Worm (Caenorhabditis elegans): ENCODE results near the gene F42A9.7.
A peak's percentile ranks its signal among the peaks of the same experiment; 100 is the strongest.

F42A9.7 gene

ce11 chrIV:8620102-8620733 is 3.3 kb upstream of the F42A9.7 start, which contains the start of gene lin-49 (continued):
- TF ChIP-seq hmg-1.1 (GFP tag; IDR thresholded peaks at IDR 0.05), result peak; percentile 81
- TF ChIP-seq daf-8 (GFP tag; IDR thresholded peaks at IDR 0.05), result no peak
- TF ChIP-seq ZK337.2 (GFP tag; IDR thresholded peaks at IDR 0.05), result no peak
- peak; percentile 20 for TF ChIP-seq nhr-102 (tag; optimal IDR thresholded peaks at IDR 0.05)
- TF ChIP-seq tra-1 (GFP tag; IDR thresholded peaks at IDR 0.05), result no peak
- TF ChIP-seq ceh-20 (GFP tag; IDR thresholded peaks at IDR 0.05), result no peak
- TF ChIP-seq D1046.2 (GFP tag; IDR thresholded peaks at IDR 0.05), result no peak
- no peak for TF ChIP-seq php-3 (GFP tag; IDR thresholded peaks at IDR 0.05)
- no peak for TF ChIP-seq egl-43 (GFP tag; IDR thresholded peaks at IDR 0.05)
- TF ChIP-seq attf-4 (tag; optimal IDR thresholded peaks at IDR 0.05), result no peak
- TF ChIP-seq lir-3 (tag; optimal IDR thresholded peaks at IDR 0.05), result no peak
- TF ChIP-seq nhr-42 (GFP tag; IDR thresholded peaks at IDR 0.05), result no peak
- peak; percentile 58 for TF ChIP-seq T20F7.1 (GFP tag; optimal IDR thresholded peaks at IDR 0.05)
- TF ChIP-seq nhr-237 (tag; optimal IDR thresholded peaks at IDR 0.05), result no peak
- no peak for TF ChIP-seq madf-5 (GFP tag; IDR thresholded peaks at IDR 0.05)
- TF ChIP-seq ama-1 (optimal IDR thresholded peaks at IDR 0.05), result no peak
- TF ChIP-seq hlh-30 (tag; optimal IDR thresholded peaks at IDR 0.05; ENCODE audit: insufficient read depth), result peak; percentile 97
- no peak for TF ChIP-seq sdz-12 (GFP tag; optimal IDR thresholded peaks at IDR 0.05)
- no peak for TF ChIP-seq tag-97 (GFP tag; IDR thresholded peaks at IDR 0.05)
- peak; percentile 12 for TF ChIP-seq nhr-48 (tag; optimal IDR thresholded peaks at IDR 0.05)
- no peak for TF ChIP-seq ceh-44 (GFP tag; IDR thresholded peaks at IDR 0.05)
- TF ChIP-seq F49E8.2 (tag; optimal IDR thresholded peaks at IDR 0.05; ENCODE audit: borderline replicate concordance), result no peak
- TF ChIP-seq nhr-41 (GFP tag; IDR thresholded peaks at IDR 0.05), result no peak
- 0 out of 2 replicates have a peak, but pooled peaks have one; percentile 42 for TF ChIP-seq ctbp-1 (GFP tag; IDR thresholded peaks at IDR 0.05)
- no peak for TF ChIP-seq zfp-3 (GFP tag; conservative IDR thresholded peaks at IDR 0.05)
- TF ChIP-seq daf-12 (tag; optimal IDR thresholded peaks at IDR 0.05), result no peak
- no peak for TF ChIP-seq aha-1 (tag)
- TF ChIP-seq madf-9 (GFP tag; conservative IDR thresholded peaks at IDR 0.05), result no peak
- TF ChIP-seq spr-3 (GFP tag; optimal IDR thresholded peaks at IDR 0.05), result no peak
- peak; percentile 40 for TF ChIP-seq dpl-1 (GFP tag; optimal IDR thresholded peaks at IDR 0.05)
- no peak for TF ChIP-seq aly-2 (tag; optimal IDR thresholded peaks at IDR 0.05)
- TF ChIP-seq ceh-62 (tag; optimal IDR thresholded peaks at IDR 0.05), result no peak
- no peak for TF ChIP-seq snpc-4 (tag; optimal IDR thresholded peaks at IDR 0.05)
- TF ChIP-seq dmd-9 (GFP tag; IDR thresholded peaks at IDR 0.05), result no peak
- peak; percentile 44 for TF ChIP-seq lin-38 (GFP tag; IDR thresholded peaks at IDR 0.05)
- peak; percentile 41 for TF ChIP-seq nhr-25 (tag; optimal IDR thresholded peaks at IDR 0.05; ENCODE audit: borderline replicate concordance, insufficient read depth)
- no peak for TF ChIP-seq Y48G9A.11 (GFP tag; IDR thresholded peaks at IDR 0.05)
- TF ChIP-seq lsy-2 (tag; optimal IDR thresholded peaks at IDR 0.05), result peak; percentile 43 to 82
- TF ChIP-seq zag-1 (tag; optimal IDR thresholded peaks at IDR 0.05), result no peak
- no peak for TF ChIP-seq R02D3.7 (tag; optimal IDR thresholded peaks at IDR 0.05)
- no peak for TF ChIP-seq ztf-11 (tag; optimal IDR thresholded peaks at IDR 0.05)
- TF ChIP-seq pqm-1 (tag; optimal IDR thresholded peaks at IDR 0.05), result no peak
- TF ChIP-seq spr-1 (tag; optimal IDR thresholded peaks at IDR 0.05), result no peak
- no peak for TF ChIP-seq fos-1 (tag; optimal IDR thresholded peaks at IDR 0.05)
- no peak for TF ChIP-seq nhr-10 (tag; optimal IDR thresholded peaks at IDR 0.05)
- TF ChIP-seq gei-8 (GFP tag; optimal IDR thresholded peaks at IDR 0.05), result no peak
- TF ChIP-seq zfp-2 (tag; optimal IDR thresholded peaks at IDR 0.05), result no peak
- peak; percentile 88 for TF ChIP-seq mep-1 (tag; optimal IDR thresholded peaks at IDR 0.05)
- peak; percentile 62 for TF ChIP-seq nhr-77 (tag; optimal IDR thresholded peaks at IDR 0.05)
- peak; percentile 62 for TF ChIP-seq dmd-6 (GFP tag; IDR thresholded peaks at IDR 0.05)
- TF ChIP-seq mes-2 (tag; optimal IDR thresholded peaks at IDR 0.05; ENCODE audit: poor library complexity, severe bottlenecking), result peak; percentile 67
- no peak for TF ChIP-seq lin-39 (tag; optimal IDR thresholded peaks at IDR 0.05)

Data from whole organism, L4 larva.